Worm (Caenorhabditis elegans) whole organism, L1 larva: ENCODE results near the gene exos-2.
A peak's percentile ranks its signal among the peaks of the same experiment; 100 is the strongest.

Source experiments
- Y116A8C.19 ChIP-seq: sonication (generic microtip); optimal IDR thresholded peaks from 2 replicates; lab custom pipeline; 2016; ENCODE audit warnings: missing compliant biosample characterization, missing genetic modification characterization, borderline replicate concordance
- aha-1 ChIP-seq: fragments of 150-350 bp; optimal IDR thresholded peaks from 2 replicates; lab custom pipeline; 2014; ENCODE audit warnings: missing biosample characterization, missing genetic modification characterization
- alr-1 ChIP-seq: fragments of 200-800 bp; sonication (Bioruptor generic); optimal IDR thresholded peaks from 2 replicates; lab custom pipeline; 2018; ENCODE audit warnings: borderline replicate concordance, mild to moderate bottlenecking, missing genetic modification characterization, missing compliant biosample characterization
- blmp-1 ChIP-seq: fragments of 150-350 bp; optimal IDR thresholded peaks from 2 replicates; lab custom pipeline; 2014; ENCODE audit warnings: missing biosample characterization, missing genetic modification characterization
- ceh-63 ChIP-seq: fragments of 200-800 bp; sonication (Bioruptor generic); optimal IDR thresholded peaks from 2 replicates; lab custom pipeline; 2018; ENCODE audit warnings: mild to moderate bottlenecking, missing genetic modification characterization, missing compliant biosample characterization
- dpl-1 ChIP-seq, 3 experiments: fragments of 150-350 bp in 2 of 3; sonication (generic microtip) in 1 of 3; optimal IDR thresholded peaks; 2 replicates each; lab custom pipeline; 2014 to 2017; ENCODE audit warnings: missing biosample characterization in 3 of 3, missing genetic modification characterization in 3 of 3, missing genetic modification reagents in 3 of 3
- egl-13 ChIP-seq: sonication (generic microtip); optimal IDR thresholded peaks from 2 replicates; lab custom pipeline; 2016; ENCODE audit warnings: missing genotype, missing genetic modification reagents, missing genetic modification characterization, missing compliant biosample characterization
- elt-3 ChIP-seq, 6 experiments: fragments of 150-350 bp in 1 of 6; sonication (generic microtip); optimal IDR thresholded peaks; 2 replicates each; lab custom pipeline; 2017 to 2018; ENCODE audit warnings: missing biosample characterization in 6 of 6, missing genetic modification characterization in 6 of 6, inconsistent platforms in 1 of 6
- ets-5 ChIP-seq: fragments of 200-800 bp; sonication (Bioruptor generic); IDR thresholded peaks from 2 replicates; pipeline ENCODE4 v1.3.6; 2022; ENCODE audit warnings: missing genetic modification characterization, missing compliant biosample characterization
- fkh-10 ChIP-seq: sonication (generic microtip); optimal IDR thresholded peaks from 2 replicates; lab custom pipeline; 2017; ENCODE audit warnings: missing biosample characterization, missing genetic modification reagents, missing genetic modification characterization
- fkh-8 ChIP-seq: sonication (generic microtip); optimal IDR thresholded peaks from 2 replicates; lab custom pipeline; 2016; ENCODE audit warnings: mild to moderate bottlenecking, missing genetic modification characterization, missing compliant biosample characterization
- grh-1 ChIP-seq: fragments of 200-800 bp; sonication (Bioruptor generic); IDR thresholded peaks from 2 replicates; pipeline ENCODE4 v1.3.6; 2022; ENCODE audit warnings: missing genetic modification reagents, missing genetic modification characterization, missing compliant biosample characterization
- hlh-4 ChIP-seq: sonication (generic microtip); optimal IDR thresholded peaks from 2 replicates; lab custom pipeline; 2016; ENCODE audit warnings: mild to moderate bottlenecking, missing genetic modification characterization, missing compliant biosample characterization
- jun-1 ChIP-seq: fragments of 150-350 bp; optimal IDR thresholded peaks from 2 replicates; lab custom pipeline; 2014; ENCODE audit warnings: missing biosample characterization, missing genetic modification reagents, missing genetic modification characterization
- lin-39 ChIP-seq: fragments of 150-350 bp; optimal IDR thresholded peaks from 2 replicates; lab custom pipeline; 2014; ENCODE audit warnings: missing biosample characterization, missing genetic modification reagents, missing genetic modification characterization
- lir-3 ChIP-seq: sonication (generic microtip); optimal IDR thresholded peaks from 2 replicates; lab custom pipeline; 2016; ENCODE audit warnings: mild to moderate bottlenecking, missing genetic modification characterization, moderate library complexity, missing compliant biosample characterization; ENCODE audit not compliant: poor library complexity
- mdl-1 ChIP-seq, 2 experiments: fragments of 150-350 bp; optimal IDR thresholded peaks; 2 replicates each; lab custom pipeline; 2014 to 2017; ENCODE audit warnings: missing biosample characterization in 2 of 2, missing genetic modification characterization in 2 of 2, inconsistent platforms in 1 of 2
- mef-2 ChIP-seq: fragments of 150-350 bp; optimal IDR thresholded peaks from 2 replicates; lab custom pipeline; 2014; ENCODE audit warnings: missing biosample characterization, missing genetic modification characterization
- nhr-11 ChIP-seq: fragments of 150-350 bp; optimal IDR thresholded peaks from 2 replicates; lab custom pipeline; 2014; ENCODE audit warnings: missing biosample characterization, missing genetic modification characterization
- nhr-12 ChIP-seq: sonication (generic microtip); optimal IDR thresholded peaks from 2 replicates; lab custom pipeline; 2017; ENCODE audit warnings: missing biosample characterization, missing genetic modification characterization
- nhr-19 ChIP-seq: fragments of 200-800 bp; sonication (Bioruptor generic); conservative IDR thresholded peaks from 2 replicates; pipeline ENCODE4 v1.3.6; 2022; ENCODE audit warnings: missing genetic modification characterization, missing compliant biosample characterization
- nhr-237 ChIP-seq: fragments of 150-350 bp; optimal IDR thresholded peaks from 2 replicates; lab custom pipeline; 2014; ENCODE audit warnings: missing biosample characterization, missing genetic modification characterization
- nhr-28 ChIP-seq: fragments of 150-350 bp; optimal IDR thresholded peaks from 2 replicates; lab custom pipeline; 2014; ENCODE audit warnings: missing biosample characterization, missing genetic modification characterization
- nhr-71 ChIP-seq: sonication (generic microtip); optimal IDR thresholded peaks from 2 replicates; lab custom pipeline; 2016; ENCODE audit warnings: mild to moderate bottlenecking, missing genetic modification characterization, moderate library complexity, missing compliant biosample characterization
- nhr-76 ChIP-seq: sonication (generic microtip); optimal IDR thresholded peaks from 2 replicates; lab custom pipeline; 2017; ENCODE audit warnings: missing biosample characterization, missing genetic modification characterization
- nhr-77 ChIP-seq: fragments of 150-350 bp; optimal IDR thresholded peaks from 2 replicates; lab custom pipeline; 2014; ENCODE audit warnings: missing biosample characterization, missing genetic modification characterization
- nhr-85 ChIP-seq: sonication (generic microtip); peaks from one replicate; lab custom pipeline; 2016; ENCODE audit warnings: missing genetic modification characterization, inconsistent platforms, missing compliant biosample characterization
- nhr-90 ChIP-seq: sonication (generic microtip); optimal IDR thresholded peaks from 2 replicates; lab custom pipeline; 2016; ENCODE audit warnings: mild to moderate bottlenecking, missing genetic modification characterization, missing compliant biosample characterization; ENCODE audit not compliant: poor library complexity
- pag-3 ChIP-seq: sonication (generic microtip); optimal IDR thresholded peaks from 2 replicates; lab custom pipeline; 2017; ENCODE audit warnings: missing genetic modification characterization, mild to moderate bottlenecking, missing compliant biosample characterization, antibody characterized with exemption, borderline replicate concordance; ENCODE audit not compliant: insufficient read depth
- pax-3 ChIP-seq: fragments of 200-800 bp; sonication (Bioruptor generic); optimal IDR thresholded peaks from 2 replicates; lab custom pipeline; 2018; ENCODE audit warnings: mild to moderate bottlenecking, missing genetic modification characterization, moderate library complexity, missing compliant biosample characterization
- rnt-1 ChIP-seq: sonication (generic microtip); optimal IDR thresholded peaks from 2 replicates; lab custom pipeline; 2016; ENCODE audit warnings: mild to moderate bottlenecking, missing genetic modification characterization, moderate library complexity, missing compliant biosample characterization
- skn-1 ChIP-seq: fragments of 150-350 bp; optimal IDR thresholded peaks from 2 replicates; lab custom pipeline; 2014; ENCODE audit warnings: missing biosample characterization, missing genetic modification characterization
- snpc-4 ChIP-seq: fragments of 150-350 bp; optimal IDR thresholded peaks from 2 replicates; lab custom pipeline; 2014; ENCODE audit warnings: missing biosample characterization, missing genetic modification characterization
- sptf-1 ChIP-seq: fragments of 150-350 bp; optimal IDR thresholded peaks from 2 replicates; lab custom pipeline; 2014; ENCODE audit warnings: missing biosample characterization, missing genetic modification characterization
- sup-37 ChIP-seq: fragments of 200-800 bp; sonication (Bioruptor generic); optimal IDR thresholded peaks from 2 replicates; lab custom pipeline; 2018; ENCODE audit warnings: mild to moderate bottlenecking, missing genetic modification characterization, missing compliant biosample characterization
- swsn-7 ChIP-seq: sonication (generic microtip); optimal IDR thresholded peaks from 2 replicates; lab custom pipeline; 2016; ENCODE audit warnings: missing genetic modification characterization, missing compliant biosample characterization
- tlp-1 ChIP-seq: fragments of 150-350 bp; optimal IDR thresholded peaks from 2 replicates; lab custom pipeline; 2014; ENCODE audit warnings: missing biosample characterization, missing genetic modification characterization
- unc-130 ChIP-seq: fragments of 150-350 bp; optimal IDR thresholded peaks from 2 replicates; lab custom pipeline; 2017; ENCODE audit warnings: missing biosample characterization, missing genetic modification characterization, inconsistent platforms
- unc-30 ChIP-seq: sonication (generic microtip); optimal IDR thresholded peaks from 2 replicates; lab custom pipeline; 2017; ENCODE audit warnings: missing biosample characterization, missing genetic modification characterization
- unc-86 ChIP-seq: sonication (generic microtip); optimal IDR thresholded peaks from 2 replicates; lab custom pipeline; 2016; ENCODE audit warnings: missing genetic modification characterization, missing compliant biosample characterization
- xbp-1 ChIP-seq: sonication (generic microtip); optimal IDR thresholded peaks from 2 replicates; lab custom pipeline; 2016; ENCODE audit warnings: missing genetic modification characterization, missing compliant biosample characterization
- ztf-11 ChIP-seq, 2 experiments: sonication (generic microtip); optimal IDR thresholded peaks; 2 replicates each; lab custom pipeline; 2016 to 2017; ENCODE audit warnings: missing genetic modification characterization in 2 of 2, missing biosample characterization in 1 of 2, missing compliant biosample characterization in 1 of 2
- ztf-4 ChIP-seq: fragments of 150-350 bp; optimal IDR thresholded peaks from 2 replicates; lab custom pipeline; 2014; ENCODE audit warnings: missing biosample characterization, missing genetic modification characterization

exos-2 gene

ce11 chrIV:6402386-6402905 is 12.8 kb upstream of the exos-2 start, which contains the start of gene sfrp-1:
Gene sfrp-1 (minus strand): TSS chrIV:6402436.
- no peak for TF ChIP-seq nhr-77 (tag; lab: Kevin White, UChicago)
- no peak for TF ChIP-seq blmp-1
- no peak for TF ChIP-seq grh-1 (GFP tag; lab: Robert Waterston, UW)
- no peak for TF ChIP-seq lir-3
- no peak for TF ChIP-seq sup-37 (GFP tag; lab: Kevin White, UChicago)
- TF ChIP-seq nhr-76 (tag; lab: Kevin White, UChicago): no peak
- TF ChIP-seq Y116A8C.19 (tag; lab: Kevin White, UChicago): no peak
- no peak for TF ChIP-seq dpl-1 (GFP tag; optimal IDR thresholded peaks at IDR 0.05; lab: Kevin White, UChicago)
- TF ChIP-seq ztf-11 (tag; optimal IDR thresholded peaks at IDR 0.05; lab: Kevin White, UChicago): no peak
- no peak for TF ChIP-seq nhr-237 (tag; lab: Kevin White, UChicago)
- TF ChIP-seq rnt-1 (tag; lab: Kevin White, UChicago): no peak
- TF ChIP-seq jun-1 (tag; lab: Kevin White, UChicago): no peak
- no peak for TF ChIP-seq mef-2 (tag; lab: Kevin White, UChicago)
- no peak for TF ChIP-seq snpc-4 (tag; lab: Kevin White, UChicago)
- no peak for TF ChIP-seq mdl-1 (tag; optimal IDR thresholded peaks at IDR 0.05; lab: Kevin White, UChicago)
- TF ChIP-seq sptf-1 (tag; lab: Kevin White, UChicago): no peak
- no peak for TF ChIP-seq alr-1 (tag; lab: Kevin White, UChicago)

ce11 chrIV:6403399-6403798 is 11.9 kb upstream of the exos-2 start:
- TF ChIP-seq Y116A8C.19 (tag; lab: Kevin White, UChicago) (no peak), pag-3 (no peak), fkh-10 (no peak), nhr-19 (no peak), ceh-63 (GFP tag; lab: Kevin White, UChicago) (no peak), unc-30 (tag; lab: Kevin White, UChicago) (no peak), xbp-1 (tag; lab: Kevin White, UChicago) (no peak), elt-3 (tag; optimal IDR thresholded peaks at IDR 0.05; lab: Kevin White, UChicago) (no peak), ztf-4 (tag; lab: Kevin White, UChicago) (no peak), nhr-90 (no peak), lin-39 (tag; lab: Kevin White, UChicago) (no peak), sptf-1 (tag; lab: Kevin White, UChicago) (no peak), unc-130 (tag; lab: Kevin White, UChicago) (no peak), blmp-1 (no peak), nhr-71 (tag; lab: Kevin White, UChicago) (peak; percentile 22), nhr-12 (tag; lab: Kevin White, UChicago) (no peak), hlh-4 (tag; lab: Kevin White, UChicago) (peak; percentile 64), pax-3 (tag; lab: Kevin White, UChicago) (peak; percentile 8), unc-86 (tag; lab: Kevin White, UChicago) (no peak), nhr-85 (tag; lab: Kevin White, UChicago) (no peak), egl-13 (tag; lab: Kevin White, UChicago) (no peak), fkh-8 (tag; lab: Kevin White, UChicago) (peak; percentile 52), nhr-11 (no peak), nhr-28 (tag; lab: Kevin White, UChicago) (no peak), tlp-1 (tag; lab: Kevin White, UChicago) (no peak), aha-1 (tag; lab: Kevin White, UChicago) (no peak), swsn-7 (tag; lab: Kevin White, UChicago) (no peak), ets-5 (GFP tag; lab: Robert Waterston, UW) (no peak), skn-1 (tag; lab: Kevin White, UChicago) (no peak)
